Fruit fly (Drosophila melanogaster): ENCODE measurements around the gene CG42846.

CG42846 gene

dm6 chr3L:223019-223902, 8.1 kb downstream of the CG42846 start, which contains the start of the genes pyx and CG33229 (continued):
- peak; percentile 80 for TF ChIP-seq CG14014 (GFP tag; IDR thresholded peaks at IDR 0.05)
- TF ChIP-seq CG6272 (GFP tag; IDR thresholded peaks at IDR 0.05) = peak; percentile 77
- peak; percentile 89 for TF ChIP-seq Chrac-16 (GFP tag; optimal IDR thresholded peaks at IDR 0.05)
- peak; percentile 81 for TF ChIP-seq Sox100B (GFP tag; optimal IDR thresholded peaks at IDR 0.05)
- peak; percentile 76 for TF ChIP-seq Fer2 (tag; optimal IDR thresholded peaks at IDR 0.05)
- TF ChIP-seq E2f2 (GFP tag; IDR thresholded peaks at IDR 0.05) = peak; percentile 93
- peak; percentile 82 for TF ChIP-seq CG14441 (GFP tag; IDR thresholded peaks at IDR 0.05)
- TF ChIP-seq Opbp (GFP tag; IDR thresholded peaks at IDR 0.05; ENCODE audit: partially characterized antibody) = no peak
- TF ChIP-seq MESR4 (GFP tag; optimal IDR thresholded peaks at IDR 0.05) = no peak
- TF ChIP-seq MTF-1 (GFP tag; optimal IDR thresholded peaks at IDR 0.05; ENCODE audit: borderline replicate concordance) = no peak
- TF ChIP-seq so (GFP tag; IDR thresholded peaks at IDR 0.05) = peak; percentile 60; the same call in 1 of the 3 replicates
- TF ChIP-seq CG9932 (GFP tag; IDR thresholded peaks at IDR 0.05) = peak; percentile 94
- TF ChIP-seq CG18764 (GFP tag; optimal IDR thresholded peaks at IDR 0.05) = peak; percentile 77
- peak; percentile 94 for TF ChIP-seq Hsf (GFP tag; optimal IDR thresholded peaks at IDR 0.05)
- 0 out of 3 replicates have a peak, but pooled peaks have one; percentile 57 for TF ChIP-seq CG2199 (GFP tag; IDR thresholded peaks at IDR 0.05)
- peak; percentile 70 for TF ChIP-seq CG15601 (tag; optimal IDR thresholded peaks at IDR 0.05)
- TF ChIP-seq usp (GFP tag; optimal IDR thresholded peaks at IDR 0.05) = no peak
- peak; percentile 90 for TF ChIP-seq CG13775 (GFP tag; optimal IDR thresholded peaks at IDR 0.05)
- peak; percentile 77 for TF ChIP-seq ems (GFP tag; optimal IDR thresholded peaks at IDR 0.05)
- TF ChIP-seq nmo (GFP tag; optimal IDR thresholded peaks at IDR 0.05) = peak; percentile 91
- peak; percentile 57 for TF ChIP-seq pzg (GFP tag; optimal IDR thresholded peaks at IDR 0.05)
- 0 out of 3 replicates have a peak, but pooled peaks have one; percentile 56 for TF ChIP-seq CG3726 (GFP tag; IDR thresholded peaks at IDR 0.05)
- TF ChIP-seq sim (GFP tag; IDR thresholded peaks at IDR 0.05) = peak; percentile 44; the same call in 1 of the 2 replicates
- TF ChIP-seq tup (GFP tag; optimal IDR thresholded peaks at IDR 0.05) = peak; percentile 65
- peak; percentile 77 for TF ChIP-seq CG8359 (GFP tag; optimal IDR thresholded peaks at IDR 0.05; ENCODE audit: borderline replicate concordance)
- TF ChIP-seq eyg (GFP tag; optimal IDR thresholded peaks at IDR 0.05) = peak; percentile 48
- TF ChIP-seq CG10654 (GFP tag; optimal IDR thresholded peaks at IDR 0.05) = peak; percentile 83
- peak; percentile 41 for TF ChIP-seq sima (GFP tag; optimal IDR thresholded peaks at IDR 0.05)
- TF ChIP-seq Atf-2 (GFP tag; optimal IDR thresholded peaks at IDR 0.05) = peak; percentile 78
- peak; percentile 80; the same call in 1 of the 2 replicates for TF ChIP-seq CG31441 (GFP tag; IDR thresholded peaks at IDR 0.05)
- TF ChIP-seq CkIIα-i1 (GFP tag; IDR thresholded peaks at IDR 0.05) = 0 out of 2 replicates have a peak, but pooled peaks have one; percentile 11
- peak; percentile 77 for TF ChIP-seq CG13296 (GFP tag; optimal IDR thresholded peaks at IDR 0.05)
- peak; percentile 5; the same call in 1 of the 2 replicates for TF ChIP-seq CG10321 (GFP tag; IDR thresholded peaks at IDR 0.05)
- peak; percentile 71; the same call in 1 of the 2 replicates for TF ChIP-seq seq (GFP tag; IDR thresholded peaks at IDR 0.05)
- TF ChIP-seq Dbx (GFP tag; IDR thresholded peaks at IDR 0.05) = peak; percentile 86
- TF ChIP-seq CG6765 (GFP tag; optimal IDR thresholded peaks at IDR 0.05) = peak; percentile 79
- TF ChIP-seq CG32772 (GFP tag; IDR thresholded peaks at IDR 0.05) = peak; percentile 74; the same call in 1 of the 2 replicates
- TF ChIP-seq aop (GFP tag; IDR thresholded peaks at IDR 0.05) = peak; percentile 70
- TF ChIP-seq CG16863 (GFP tag; optimal IDR thresholded peaks at IDR 0.05) = peak; percentile 70
- no peak for TF ChIP-seq Bgb (GFP tag; IDR thresholded peaks at IDR 0.05; ENCODE audit: partially characterized antibody)
- peak; percentile 80 for TF ChIP-seq CG4854 (GFP tag; optimal IDR thresholded peaks at IDR 0.05)
- peak; percentile 35 for TF ChIP-seq btn (GFP tag; optimal IDR thresholded peaks at IDR 0.05)
- peak; percentile 67 for TF ChIP-seq CG14667 (GFP tag; IDR thresholded peaks at IDR 0.05)
- TF ChIP-seq CG8478 (optimal IDR thresholded peaks at IDR 0.05) = no peak
- peak; percentile 70 for TF ChIP-seq scrt (GFP tag; optimal IDR thresholded peaks at IDR 0.05)
- TF ChIP-seq PHDP (tag; optimal IDR thresholded peaks at IDR 0.05) = peak; percentile 75
- no peak for TF ChIP-seq Lpt (GFP tag; optimal IDR thresholded peaks at IDR 0.05)
- TF ChIP-seq Atf3 (GFP tag; optimal IDR thresholded peaks at IDR 0.05) = peak; percentile 80
- peak; percentile 56 for TF ChIP-seq Bdp1 (GFP tag; optimal IDR thresholded peaks at IDR 0.05)

Data from whole organism, embryonic.